Fruit fly (Drosophila melanogaster) whole organism, embryonic: ENCODE measurements around the gene CG42553.

Experiments
- Bdp1 ChIP-seq: fragments of 200-800 bp; sonication (Bioruptor generic); optimal IDR thresholded peaks from 3 replicates; lab custom pipeline; 2016; ENCODE audit warnings: missing biosample characterization, missing genetic modification characterization
- CG12744 ChIP-seq: fragments of 200-800 bp; sonication (Bioruptor generic); optimal IDR thresholded peaks from 2 replicates; lab custom pipeline; 2016; ENCODE audit warnings: missing biosample characterization, missing genetic modification characterization
- CG14050 ChIP-seq: fragments of 200-800 bp; sonication (Bioruptor generic); IDR thresholded peaks from 3 replicates; pipeline ENCODE4 v1.3.6; 2022; ENCODE audit warnings: missing biosample characterization, missing genetic modification characterization
- CG14710 ChIP-seq: fragments of 200-800 bp; sonication (Bioruptor generic); optimal IDR thresholded peaks from 3 replicates; lab custom pipeline; 2019; ENCODE audit warnings: missing biosample characterization, mild to moderate bottlenecking, missing genetic modification characterization, moderate library complexity
- CG1602 ChIP-seq: fragments of 200-800 bp; sonication (Bioruptor generic); optimal IDR thresholded peaks from 3 replicates; lab custom pipeline; 2016; ENCODE audit warnings: missing biosample characterization, missing genetic modification characterization
- CG1647 ChIP-seq: fragments of 200-800 bp; sonication (Bioruptor generic); optimal IDR thresholded peaks from 3 replicates; lab custom pipeline; 2016; ENCODE audit warnings: missing biosample characterization, missing genetic modification characterization
- CG16815 ChIP-seq: fragments of 200-800 bp; sonication (Bioruptor generic); optimal IDR thresholded peaks from 3 replicates; lab custom pipeline; 2017; ENCODE audit warnings: missing biosample characterization, mild to moderate bottlenecking, missing genetic modification characterization
- CG17802 ChIP-seq: fragments of 200-800 bp; sonication (Bioruptor generic); optimal IDR thresholded peaks from 2 replicates; lab custom pipeline; 2018; ENCODE audit warnings: missing biosample characterization, mild to moderate bottlenecking, missing genetic modification characterization, moderate library complexity
- CG17829 ChIP-seq: fragments of 200-800 bp; optimal IDR thresholded peaks from 2 replicates; lab custom pipeline; 2019; ENCODE audit warnings: missing biosample characterization, mild to moderate bottlenecking, missing genetic modification characterization, moderate library complexity
- CG18011 ChIP-seq: fragments of 200-800 bp; sonication (Bioruptor generic); optimal IDR thresholded peaks from 2 replicates; lab custom pipeline; 2017; ENCODE audit warnings: missing biosample characterization, missing genetic modification characterization, mild to moderate bottlenecking, moderate library complexity, missing genotype
- CG2712 ChIP-seq: fragments of 200-800 bp; optimal IDR thresholded peaks from 3 replicates; lab custom pipeline; 2019; ENCODE audit warnings: missing biosample characterization, mild to moderate bottlenecking, missing genetic modification characterization, moderate library complexity
- CG3065 ChIP-seq: fragments of 200-800 bp; sonication (Bioruptor generic); optimal IDR thresholded peaks from 2 replicates; lab custom pipeline; 2016; ENCODE audit warnings: missing biosample characterization, missing genetic modification characterization
- CG31441 ChIP-seq: fragments of 200-800 bp; sonication (Bioruptor generic); IDR thresholded peaks from 2 replicates; pipeline ENCODE4 v1.3.6; 2022; ENCODE audit warnings: missing biosample characterization, missing genetic modification characterization
- CG3407 ChIP-seq: fragments of 200-800 bp; sonication (Bioruptor generic); optimal IDR thresholded peaks from 2 replicates; lab custom pipeline; 2018; ENCODE audit warnings: missing biosample characterization, mild to moderate bottlenecking, missing genetic modification characterization
- CG5953 ChIP-seq: fragments of 200-800 bp; sonication (Bioruptor generic); IDR thresholded peaks from 2 replicates; pipeline ENCODE4 v1.3.6; 2022; ENCODE audit warnings: missing biosample characterization, missing genetic modification characterization
- CG7271 ChIP-seq: fragments of 200-800 bp; sonication (Bioruptor generic); optimal IDR thresholded peaks from 2 replicates; lab custom pipeline; 2018; ENCODE audit warnings: missing biosample characterization, mild to moderate bottlenecking, missing genetic modification characterization, moderate library complexity
- CG7357 ChIP-seq: fragments of 200-800 bp; sonication (Bioruptor generic); IDR thresholded peaks from 3 replicates; pipeline ENCODE4 v1.3.6; 2022; ENCODE audit warnings: missing biosample characterization, missing genetic modification characterization
- CG7745 ChIP-seq: fragments of 200-800 bp; sonication (Bioruptor generic); optimal IDR thresholded peaks from 2 replicates; lab custom pipeline; 2018; ENCODE audit warnings: missing biosample characterization, mild to moderate bottlenecking, missing genetic modification characterization, moderate library complexity
- CG8765 ChIP-seq: fragments of 200-800 bp; sonication (Bioruptor generic); IDR thresholded peaks from 2 replicates; pipeline ENCODE4 v1.3.6; 2022; ENCODE audit warnings: missing biosample characterization, missing genetic modification characterization
- CG9437 ChIP-seq: fragments of 200-800 bp; sonication (Bioruptor generic); optimal IDR thresholded peaks from 2 replicates; lab custom pipeline; 2018; ENCODE audit warnings: missing biosample characterization, mild to moderate bottlenecking, missing genetic modification characterization
- CG9727 ChIP-seq: fragments of 200-800 bp; sonication (Bioruptor generic); optimal IDR thresholded peaks from 3 replicates; lab custom pipeline; 2017; ENCODE audit warnings: missing biosample characterization, mild to moderate bottlenecking, missing genetic modification characterization
- CG9817 ChIP-seq: fragments of 200-800 bp; sonication (Bioruptor generic); optimal IDR thresholded peaks from 2 replicates; lab custom pipeline; 2018; ENCODE audit warnings: missing biosample characterization, mild to moderate bottlenecking, missing genetic modification characterization, moderate library complexity
- Deaf1 ChIP-seq: fragments of 200-800 bp; optimal IDR thresholded peaks from 3 replicates; lab custom pipeline; 2019; ENCODE audit warnings: missing biosample characterization, mild to moderate bottlenecking, missing genetic modification characterization, moderate library complexity
- Dfd ChIP-seq, 2 experiments: fragments of >200 bp; optimal IDR thresholded peaks; 2 replicates each; lab custom pipeline; 2017; ENCODE audit warnings: missing biosample characterization in 2 of 2, missing genetic modification characterization in 2 of 2
- Doc2 ChIP-seq: fragments of 200-800 bp; sonication (Bioruptor generic); IDR thresholded peaks from 2 replicates; pipeline ENCODE4 v1.3.6; 2022; ENCODE audit warnings: missing biosample characterization, missing genetic modification characterization
- Dref ChIP-seq: fragments of 200-800 bp; sonication (Bioruptor generic); IDR thresholded peaks from 2 replicates; pipeline ENCODE4 v1.3.6; 2022; ENCODE audit warnings: missing biosample characterization, missing genetic modification characterization
- Ets97D ChIP-seq: fragments of 200-800 bp; sonication (Bioruptor generic); optimal IDR thresholded peaks from 3 replicates; lab custom pipeline; 2016; ENCODE audit warnings: missing biosample characterization, missing genetic modification characterization
- HLH54F ChIP-seq: fragments of 200-800 bp; sonication (Bioruptor generic); optimal IDR thresholded peaks from 3 replicates; lab custom pipeline; 2016; ENCODE audit warnings: missing biosample characterization, missing genetic modification characterization
- Hr51 ChIP-seq, 2 experiments: fragments of 200-800 bp; sonication (Bioruptor generic); optimal IDR thresholded peaks; 2 replicates in 1 of 2; 3 replicates in 1 of 2; lab custom pipeline; 2016 to 2018; ENCODE audit warnings: missing biosample characterization in 2 of 2, missing genetic modification characterization in 2 of 2, mild to moderate bottlenecking in 1 of 2, moderate library complexity in 1 of 2
- Mrtf ChIP-seq: fragments of 200-800 bp; sonication (Bioruptor generic); IDR thresholded peaks from 3 replicates; pipeline ENCODE4 v1.3.6; 2022; ENCODE audit warnings: missing biosample characterization, missing genetic modification characterization
- Nf-YB ChIP-seq: fragments of 200-800 bp; sonication (Bioruptor generic); optimal IDR thresholded peaks from 3 replicates; lab custom pipeline; 2019; ENCODE audit warnings: missing biosample characterization, mild to moderate bottlenecking, missing genetic modification characterization, moderate library complexity
- Sin3A ChIP-seq: fragments of >200 bp; optimal IDR thresholded peaks from 2 replicates; lab custom pipeline; 2018
- Sox102F ChIP-seq: fragments of 200-800 bp; sonication (Bioruptor generic); optimal IDR thresholded peaks from 2 replicates; lab custom pipeline; 2018; ENCODE audit warnings: missing biosample characterization, mild to moderate bottlenecking, missing genetic modification characterization, moderate library complexity
- ara ChIP-seq: fragments of 200-800 bp; sonication (Bioruptor generic); IDR thresholded peaks from 2 replicates; pipeline ENCODE4 v1.3.6; 2022; ENCODE audit warnings: missing biosample characterization, missing genetic modification characterization
- ci ChIP-seq: fragments of 200-800 bp; sonication (Bioruptor generic); IDR thresholded peaks from 3 replicates; pipeline ENCODE4 v1.3.6; 2022; ENCODE audit warnings: missing biosample characterization, missing genetic modification characterization
- corto ChIP-seq: fragments of 200-800 bp; sonication (Bioruptor generic); optimal IDR thresholded peaks from 2 replicates; lab custom pipeline; 2016; ENCODE audit warnings: missing biosample characterization, mild to moderate bottlenecking, missing genetic modification characterization, moderate library complexity
- dati ChIP-seq: fragments of 200-800 bp; sonication (Bioruptor generic); IDR thresholded peaks from 2 replicates; pipeline ENCODE4 v1.3.6; 2022; ENCODE audit warnings: missing biosample characterization, missing genetic modification characterization
- dmrt99B ChIP-seq: fragments of 200-800 bp; sonication (Bioruptor generic); optimal IDR thresholded peaks from 2 replicates; lab custom pipeline; 2018; ENCODE audit warnings: missing biosample characterization, mild to moderate bottlenecking, missing genetic modification characterization, moderate library complexity
- ems ChIP-seq: fragments of 200-800 bp; sonication (Bioruptor generic); optimal IDR thresholded peaks from 3 replicates; lab custom pipeline; 2016; ENCODE audit warnings: missing biosample characterization, missing genetic modification characterization
- fd102C ChIP-seq: fragments of 200-800 bp; sonication (Bioruptor generic); optimal IDR thresholded peaks from 2 replicates; lab custom pipeline; 2018; ENCODE audit warnings: missing biosample characterization, mild to moderate bottlenecking, missing genetic modification characterization, moderate library complexity
- grn ChIP-seq: fragments of 200-800 bp; sonication (Bioruptor generic); optimal IDR thresholded peaks from 3 replicates; lab custom pipeline; 2017; ENCODE audit warnings: missing biosample characterization, missing genetic modification characterization
- h ChIP-seq: fragments of >200 bp; optimal IDR thresholded peaks from 2 replicates; lab custom pipeline; 2017
- hbn ChIP-seq: fragments of 200-800 bp; sonication (Bioruptor generic); IDR thresholded peaks from 2 replicates; pipeline ENCODE4 v1.3.6; 2022; ENCODE audit warnings: missing biosample characterization, missing genetic modification characterization; ENCODE audit not compliant: partially characterized antibody
- jumu ChIP-seq: fragments of 200-800 bp; sonication (Bioruptor generic); optimal IDR thresholded peaks from 3 replicates; lab custom pipeline; 2016; ENCODE audit warnings: missing biosample characterization, missing genetic modification characterization
- kni ChIP-seq: fragments of 200-800 bp; sonication (Bioruptor generic); optimal IDR thresholded peaks from 3 replicates; lab custom pipeline; 2017; ENCODE audit warnings: mild to moderate bottlenecking, missing biosample characterization, missing genetic modification reagents, missing genetic modification characterization
- nom ChIP-seq: fragments of 200-800 bp; sonication (Bioruptor generic); optimal IDR thresholded peaks from 2 replicates; lab custom pipeline; 2017; ENCODE audit warnings: missing biosample characterization, missing genetic modification characterization, mild to moderate bottlenecking, moderate library complexity, missing genetic modification reagents
- odd ChIP-seq: fragments of 200-800 bp; sonication (Bioruptor generic); optimal IDR thresholded peaks from 2 replicates; lab custom pipeline; 2017; ENCODE audit warnings: missing biosample characterization, mild to moderate bottlenecking, missing genetic modification characterization
- pho ChIP-seq: fragments of 200-800 bp; sonication (Bioruptor generic); optimal IDR thresholded peaks from 2 replicates; lab custom pipeline; 2016; ENCODE audit warnings: missing biosample characterization, missing genetic modification characterization
- sens ChIP-seq: fragments of 200-800 bp; sonication (Bioruptor generic); peaks from one replicate; lab custom pipeline; 2016; ENCODE audit warnings: missing biosample characterization, missing genetic modification characterization
- tio ChIP-seq: fragments of 200-800 bp; sonication (Bioruptor generic); optimal IDR thresholded peaks from 2 replicates; lab custom pipeline; 2017; ENCODE audit warnings: missing biosample characterization, missing genetic modification characterization, inconsistent platforms

The CG42553 gene

dm6 chr3L:837552-838187 lies 3.8 kb downstream of the CG42553 start, which contains the start of the genes CG13901 and CG13887 (continued):
- TF ChIP-seq ara (peak; percentile 78), CG12744 (GFP tag; lab: Kevin White, UChicago) (peak; percentile 85), HLH54F (GFP tag; lab: Kevin White, UChicago) (peak; percentile 95), Nf-YB (peak; percentile 70), CG17802 (tag; lab: Kevin White, UChicago) (peak; percentile 69), pho (peak; percentile 95), CG3065 (GFP tag; lab: Kevin White, UChicago) (peak; percentile 63), kni (GFP tag; lab: Kevin White, UChicago) (peak; percentile 54), CG14050 (peak; percentile 73; the same call in 2 of the 3 replicates), CG9817 (tag; lab: Kevin White, UChicago) (peak; percentile 91), h (lab: Kevin White, UChicago) (no peak), Sox102F (no peak), Deaf1 (tag; lab: Kevin White, UChicago) (no peak), tio (GFP tag; lab: Kevin White, UChicago) (no peak), CG2712 (peak; percentile 92), sens (GFP tag; lab: Kevin White, UChicago) (peak; percentile 99), Hr51 (GFP tag; optimal IDR thresholded peaks at IDR 0.05; lab: Kevin White, UChicago) (peak; percentile 91 to 93), corto (GFP tag; lab: Kevin White, UChicago) (peak; percentile 62), CG17829 (peak; percentile 96), CG5953 (GFP tag; lab: Robert Waterston, UW) (peak; percentile 79), CG7271 (tag; lab: Kevin White, UChicago) (peak; percentile 78), grn (GFP tag; lab: Kevin White, UChicago) (no peak), hbn (GFP tag; lab: Robert Waterston, UW) (no peak), CG9437 (GFP tag; lab: Kevin White, UChicago) (peak; percentile 76), odd (no peak), nom (GFP tag; lab: Kevin White, UChicago) (peak; percentile 83), CG1602 (GFP tag; lab: Kevin White, UChicago) (peak; percentile 88), CG31441 (GFP tag; lab: Robert Waterston, UW) (peak; percentile 91), ci (peak; percentile 86), ems (peak; percentile 91), CG9727 (GFP tag; lab: Kevin White, UChicago) (peak; percentile 75), CG14710 (tag; lab: Kevin White, UChicago) (peak; percentile 94), dati (GFP tag; lab: Robert Waterston, UW) (0 out of 2 replicates have a peak, but pooled peaks have one; percentile 52), Ets97D (peak; percentile 85), dmrt99B (peak; percentile 84), Sin3A (lab: Kevin White, UChicago) (peak; percentile 97), CG8765 (GFP tag; lab: Robert Waterston, UW) (peak; percentile 54), CG1647 (GFP tag; lab: Kevin White, UChicago) (peak; percentile 88), Dfd (GFP tag; optimal IDR thresholded peaks at IDR 0.05; lab: Kevin White, UChicago) (no peak), Dref (peak; percentile 40; the same call in 1 of the 2 replicates), CG7357 (GFP tag; lab: Robert Waterston, UW) (peak; percentile 66; the same call in 2 of the 3 replicates), CG7745 (no peak), CG18011 (GFP tag; lab: Kevin White, UChicago) (peak; percentile 87), jumu (GFP tag; lab: Kevin White, UChicago) (peak; percentile 92), CG3407 (GFP tag; lab: Kevin White, UChicago) (peak; percentile 83), CG16815 (GFP tag; lab: Kevin White, UChicago) (peak; percentile 87), Bdp1 (GFP tag; lab: Kevin White, UChicago) (peak; percentile 84), Mrtf (GFP tag; lab: Robert Waterston, UW) (peak; percentile 84), fd102C (GFP tag; lab: Kevin White, UChicago) (peak; percentile 35), Doc2 (GFP tag; lab: Robert Waterston, UW) (peak; percentile 60; the same call in 1 of the 2 replicates)
